Fruit fly (Drosophila melanogaster): ENCODE measurements around the gene U2af50.

dm6 chrX:16313078-16313875 is 45.6 kb downstream of the U2af50 start, which contains the start of the genes CG9915 and SWIP:
- TF ChIP-seq CTCF (optimal IDR thresholded peaks at IDR 0.05) (no peak), CG8478 (optimal IDR thresholded peaks at IDR 0.05) (no peak)

All from S2 (cell line).